Worm (Caenorhabditis elegans) whole organism, L1 larva: ENCODE measurements around the gene atx-2.

Experiments
- alr-1 ChIP-seq: fragments of 200-800 bp; sonication (Bioruptor generic); optimal IDR thresholded peaks from 2 replicates; lab custom pipeline; 2018; ENCODE audit warnings: borderline replicate concordance, mild to moderate bottlenecking, missing genetic modification characterization, missing compliant biosample characterization
- ama-1 ChIP-seq: fragments of 150-350 bp; optimal IDR thresholded peaks from 2 replicates; lab custom pipeline; 2014
- dpl-1 ChIP-seq, 3 experiments: fragments of 150-350 bp in 2 of 3; sonication (generic microtip) in 1 of 3; optimal IDR thresholded peaks; 2 replicates each; lab custom pipeline; 2014 to 2017; ENCODE audit warnings: missing biosample characterization in 3 of 3, missing genetic modification characterization in 3 of 3, missing genetic modification reagents in 3 of 3
- egl-27 ChIP-seq, 2 experiments: fragments of 150-350 bp in 1 of 2; sonication (generic microtip); optimal IDR thresholded peaks; 3 replicates each; lab custom pipeline; 2017 to 2018; ENCODE audit warnings: missing biosample characterization in 2 of 2, missing genetic modification characterization in 2 of 2, missing genetic modification reagents in 2 of 2
- lin-13 ChIP-seq: fragments of 150-350 bp; optimal IDR thresholded peaks from 2 replicates; lab custom pipeline; 2014; ENCODE audit warnings: missing biosample characterization, missing genetic modification reagents, missing genetic modification characterization
- lin-15B ChIP-seq: fragments of 150-350 bp; sonication (generic microtip); optimal IDR thresholded peaks from 3 replicates; lab custom pipeline; 2014; ENCODE audit warnings: missing biosample characterization, missing genetic modification characterization
- lin-39 ChIP-seq: fragments of 150-350 bp; optimal IDR thresholded peaks from 2 replicates; lab custom pipeline; 2014; ENCODE audit warnings: missing biosample characterization, missing genetic modification reagents, missing genetic modification characterization
- mdl-1 ChIP-seq, 2 experiments: fragments of 150-350 bp; optimal IDR thresholded peaks; 2 replicates each; lab custom pipeline; 2014 to 2017; ENCODE audit warnings: missing biosample characterization in 2 of 2, missing genetic modification characterization in 2 of 2, inconsistent platforms in 1 of 2
- nhr-11 ChIP-seq: fragments of 150-350 bp; optimal IDR thresholded peaks from 2 replicates; lab custom pipeline; 2014; ENCODE audit warnings: missing biosample characterization, missing genetic modification characterization
- nhr-28 ChIP-seq: fragments of 150-350 bp; optimal IDR thresholded peaks from 2 replicates; lab custom pipeline; 2014; ENCODE audit warnings: missing biosample characterization, missing genetic modification characterization
- unc-62 ChIP-seq: fragments of 150-350 bp; optimal IDR thresholded peaks from 2 replicates; lab custom pipeline; 2014; ENCODE audit warnings: missing biosample characterization, missing genetic modification reagents, missing genetic modification characterization

ce11 chrIII:10481497-10481896, 20.3 kb downstream of the atx-2 start:
- TF ChIP-seq ama-1 (lab: Kevin White, UChicago): no peak
- no peak for TF ChIP-seq lin-15B (tag; lab: Kevin White, UChicago)
- no peak for TF ChIP-seq dpl-1 (GFP tag; optimal IDR thresholded peaks at IDR 0.05; lab: Kevin White, UChicago)
- TF ChIP-seq nhr-28 (tag; lab: Kevin White, UChicago): no peak
- TF ChIP-seq unc-62 (GFP tag; lab: Kevin White, UChicago): no peak
- no peak for TF ChIP-seq lin-13 (GFP tag; lab: Kevin White, UChicago)
- no peak for TF ChIP-seq mdl-1 (tag; optimal IDR thresholded peaks at IDR 0.05; lab: Kevin White, UChicago)
- TF ChIP-seq alr-1 (tag; lab: Kevin White, UChicago): no peak
- no peak for TF ChIP-seq lin-39 (tag; lab: Kevin White, UChicago)
- TF ChIP-seq egl-27 (tag; optimal IDR thresholded peaks at IDR 0.05; lab: Kevin White, UChicago): no peak
- TF ChIP-seq nhr-11 (tag; lab: Kevin White, UChicago): no peak
